Fruit fly (Drosophila melanogaster) whole organism, embryonic: ENCODE results near the gene Trf.

ENCODE experiments used
- Atf3 ChIP-seq: fragments of 200-800 bp; sonication (Bioruptor generic); optimal IDR thresholded peaks from 3 replicates; lab custom pipeline; 2016; ENCODE audit warnings: missing biosample characterization, missing genetic modification characterization
- CG11696 ChIP-seq: fragments of 200-800 bp; sonication (Bioruptor generic); IDR thresholded peaks from 2 replicates; pipeline ENCODE4 v1.3.6; 2022; ENCODE audit warnings: missing biosample characterization, missing genetic modification characterization
- CG12071 ChIP-seq: fragments of 200-800 bp; sonication (Bioruptor generic); optimal IDR thresholded peaks from 3 replicates; lab custom pipeline; 2018; ENCODE audit warnings: missing biosample characterization, mild to moderate bottlenecking, missing genetic modification characterization
- CG12219 ChIP-seq: fragments of 200-800 bp; sonication (Bioruptor generic); optimal IDR thresholded peaks from 3 replicates; lab custom pipeline; 2018; ENCODE audit warnings: missing biosample characterization, mild to moderate bottlenecking, missing genetic modification characterization
- CG12942 ChIP-seq: fragments of 200-800 bp; sonication (Bioruptor generic); optimal IDR thresholded peaks from 3 replicates; lab custom pipeline; 2016; ENCODE audit warnings: missing biosample characterization, missing genetic modification characterization
- CG13894 ChIP-seq: fragments of 200-800 bp; sonication (Bioruptor generic); optimal IDR thresholded peaks from 3 replicates; lab custom pipeline; 2018; ENCODE audit warnings: missing biosample characterization, mild to moderate bottlenecking, missing genetic modification characterization, moderate library complexity
- CG14050 ChIP-seq: fragments of 200-800 bp; sonication (Bioruptor generic); IDR thresholded peaks from 3 replicates; pipeline ENCODE4 v1.3.6; 2022; ENCODE audit warnings: missing biosample characterization, missing genetic modification characterization
- CG16779 ChIP-seq: fragments of 200-800 bp; sonication (Bioruptor generic); IDR thresholded peaks from 2 replicates; pipeline ENCODE4 v1.3.6; 2022; ENCODE audit warnings: missing biosample characterization, missing genetic modification characterization
- CG17829 ChIP-seq: fragments of 200-800 bp; optimal IDR thresholded peaks from 2 replicates; lab custom pipeline; 2019; ENCODE audit warnings: missing biosample characterization, mild to moderate bottlenecking, missing genetic modification characterization, moderate library complexity
- CG2120 ChIP-seq: fragments of 200-800 bp; sonication (Bioruptor generic); optimal IDR thresholded peaks from 3 replicates; lab custom pipeline; 2016; ENCODE audit warnings: missing biosample characterization, missing genetic modification characterization
- CG32767 ChIP-seq: fragments of 200-800 bp; sonication (Bioruptor generic); IDR thresholded peaks from 2 replicates; pipeline ENCODE4 v1.3.6; 2022; ENCODE audit warnings: missing biosample characterization, missing genetic modification characterization
- CG34422 ChIP-seq: fragments of 200-800 bp; sonication (Bioruptor generic); IDR thresholded peaks from 3 replicates; pipeline ENCODE4 v1.3.6; 2022; ENCODE audit warnings: missing biosample characterization, missing genetic modification characterization
- CG4617 ChIP-seq: fragments of 200-800 bp; sonication (Bioruptor generic); optimal IDR thresholded peaks from 3 replicates; lab custom pipeline; 2016; ENCODE audit warnings: missing biosample characterization, missing genetic modification characterization, borderline replicate concordance
- CG6683 ChIP-seq: fragments of 200-800 bp; sonication (Bioruptor generic); optimal IDR thresholded peaks from 2 replicates; lab custom pipeline; 2017; ENCODE audit warnings: missing biosample characterization, mild to moderate bottlenecking, missing genetic modification characterization, missing genetic modification reagents
- CG6765 ChIP-seq: fragments of 200-800 bp; sonication (Bioruptor generic); optimal IDR thresholded peaks from 3 replicates; lab custom pipeline; 2017; ENCODE audit warnings: missing biosample characterization, mild to moderate bottlenecking, missing genetic modification characterization
- CG6854 ChIP-seq: fragments of 200-800 bp; sonication (Bioruptor generic); optimal IDR thresholded peaks from 3 replicates; lab custom pipeline; 2017; ENCODE audit warnings: missing biosample characterization, mild to moderate bottlenecking, missing genetic modification characterization
- CG7839 ChIP-seq: fragments of 200-800 bp; sonication (Bioruptor generic); optimal IDR thresholded peaks from 3 replicates; lab custom pipeline; 2018; ENCODE audit warnings: missing biosample characterization, mild to moderate bottlenecking, missing genetic modification characterization, moderate library complexity
- Dfd ChIP-seq, 2 experiments: fragments of >200 bp; optimal IDR thresholded peaks; 2 replicates each; lab custom pipeline; 2017; ENCODE audit warnings: missing biosample characterization in 2 of 2, missing genetic modification characterization in 2 of 2
- Dll ChIP-seq: fragments of 200-800 bp; sonication (Bioruptor generic); IDR thresholded peaks from 4 replicates; pipeline ENCODE4 v1.3.6; 2022; ENCODE audit warnings: missing biosample characterization, missing genetic modification characterization; ENCODE audit not compliant: partially characterized antibody
- Dp ChIP-seq: fragments of 200-800 bp; sonication (Bioruptor generic); optimal IDR thresholded peaks from 2 replicates; lab custom pipeline; 2018; ENCODE audit warnings: missing biosample characterization, mild to moderate bottlenecking, missing genetic modification characterization, moderate library complexity
- H2.0 ChIP-seq: fragments of 200-800 bp; sonication (Bioruptor generic); IDR thresholded peaks from 2 replicates; pipeline ENCODE4 v1.3.6; 2022; ENCODE audit warnings: missing biosample characterization, missing genetic modification characterization
- HHEX ChIP-seq: fragments of 200-800 bp; sonication (Bioruptor generic); optimal IDR thresholded peaks from 3 replicates; lab custom pipeline; 2017; ENCODE audit warnings: missing biosample characterization, mild to moderate bottlenecking, missing genetic modification characterization, missing genetic modification reagents
- Hand ChIP-seq: fragments of 200-800 bp; sonication (Bioruptor generic); optimal IDR thresholded peaks from 2 replicates; lab custom pipeline; 2017; ENCODE audit warnings: mild to moderate bottlenecking, missing biosample characterization, missing genetic modification reagents, missing genetic modification characterization
- Hr51 ChIP-seq, 2 experiments: fragments of 200-800 bp; sonication (Bioruptor generic); optimal IDR thresholded peaks; 2 replicates in 1 of 2; 3 replicates in 1 of 2; lab custom pipeline; 2016 to 2018; ENCODE audit warnings: missing biosample characterization in 2 of 2, missing genetic modification characterization in 2 of 2, mild to moderate bottlenecking in 1 of 2, moderate library complexity in 1 of 2
- Neu2 ChIP-seq: fragments of 200-800 bp; sonication (Bioruptor generic); optimal IDR thresholded peaks from 3 replicates; lab custom pipeline; 2016; ENCODE audit warnings: missing biosample characterization, missing genetic modification characterization, borderline replicate concordance
- Nf-YC ChIP-seq: fragments of 200-800 bp; optimal IDR thresholded peaks from 3 replicates; lab custom pipeline; 2019; ENCODE audit warnings: missing biosample characterization, mild to moderate bottlenecking, missing genetic modification characterization, moderate library complexity
- Rfx ChIP-seq: fragments of 200-800 bp; sonication (Bioruptor generic); IDR thresholded peaks from 2 replicates; pipeline ENCODE4 v1.3.6; 2022; ENCODE audit warnings: missing biosample characterization, missing genetic modification characterization
- Side ChIP-seq: fragments of 200-800 bp; sonication (Bioruptor generic); optimal IDR thresholded peaks from 2 replicates; lab custom pipeline; 2016; ENCODE audit warnings: missing biosample characterization, missing genetic modification characterization
- Sry-δ ChIP-seq: fragments of 200-800 bp; sonication (Bioruptor generic); optimal IDR thresholded peaks from 2 replicates; lab custom pipeline; 2016; ENCODE audit warnings: missing biosample characterization, missing genetic modification characterization
- YL-1 ChIP-seq: fragments of 200-800 bp; sonication (Bioruptor generic); optimal IDR thresholded peaks from 3 replicates; lab custom pipeline; 2017; ENCODE audit warnings: missing biosample characterization, mild to moderate bottlenecking, missing genetic modification characterization
- abd-A ChIP-seq: fragments of 200-800 bp; sonication (Bioruptor generic); optimal IDR thresholded peaks from 3 replicates; lab custom pipeline; 2019; ENCODE audit warnings: missing biosample characterization, mild to moderate bottlenecking, missing genetic modification characterization, moderate library complexity
- ac ChIP-seq: fragments of 200-800 bp; sonication (Bioruptor generic); optimal IDR thresholded peaks from 3 replicates; lab custom pipeline; 2017; ENCODE audit warnings: missing biosample characterization, mild to moderate bottlenecking, missing genetic modification characterization
- az2 ChIP-seq: fragments of 200-800 bp; sonication (Bioruptor generic); optimal IDR thresholded peaks from 3 replicates; lab custom pipeline; 2016; ENCODE audit warnings: missing biosample characterization, missing genetic modification characterization
- bab2 ChIP-seq: fragments of 200-800 bp; sonication (Bioruptor generic); optimal IDR thresholded peaks from 2 replicates; lab custom pipeline; 2016; ENCODE audit warnings: missing biosample characterization, missing genetic modification characterization
- btn ChIP-seq: fragments of 200-800 bp; sonication (Bioruptor generic); optimal IDR thresholded peaks from 2 replicates; lab custom pipeline; 2016; ENCODE audit warnings: missing biosample characterization, missing genetic modification characterization
- disco-r ChIP-seq: fragments of 200-800 bp; sonication (Bioruptor generic); optimal IDR thresholded peaks from 2 replicates; lab custom pipeline; 2016; ENCODE audit warnings: missing biosample characterization, missing genetic modification characterization
- esg ChIP-seq: fragments of 200-800 bp; sonication (Bioruptor generic); conservative IDR thresholded peaks from 2 replicates; pipeline ENCODE4 v1.3.6; 2022; ENCODE audit warnings: missing biosample characterization, missing genetic modification characterization
- eyg ChIP-seq: fragments of 200-800 bp; sonication (Bioruptor generic); optimal IDR thresholded peaks from 3 replicates; lab custom pipeline; 2016; ENCODE audit warnings: missing biosample characterization, missing genetic modification characterization
- h ChIP-seq: fragments of >200 bp; optimal IDR thresholded peaks from 2 replicates; lab custom pipeline; 2017
- kah ChIP-seq: fragments of 200-800 bp; sonication (Bioruptor generic); optimal IDR thresholded peaks from 2 replicates; lab custom pipeline; 2018; ENCODE audit warnings: missing biosample characterization, mild to moderate bottlenecking, missing genetic modification characterization
- kay ChIP-seq: fragments of 200-800 bp; sonication (Bioruptor generic); optimal IDR thresholded peaks from 2 replicates; lab custom pipeline; 2016; ENCODE audit warnings: missing biosample characterization, missing genetic modification characterization
- lilli ChIP-seq: fragments of 200-800 bp; sonication (Bioruptor generic); optimal IDR thresholded peaks from 3 replicates; lab custom pipeline; 2016; ENCODE audit warnings: missing biosample characterization, missing genetic modification characterization
- lmd ChIP-seq: fragments of 200-800 bp; sonication (Bioruptor generic); IDR thresholded peaks from 2 replicates; pipeline ENCODE4 v1.3.6; 2022; ENCODE audit warnings: missing biosample characterization, missing genetic modification characterization
- p53 ChIP-seq: fragments of 200-800 bp; sonication (Bioruptor generic); optimal IDR thresholded peaks from 2 replicates; lab custom pipeline; 2016; ENCODE audit warnings: missing biosample characterization, missing genetic modification characterization
- pho ChIP-seq: fragments of 200-800 bp; sonication (Bioruptor generic); optimal IDR thresholded peaks from 2 replicates; lab custom pipeline; 2016; ENCODE audit warnings: missing biosample characterization, missing genetic modification characterization
- ranshi ChIP-seq: fragments of 200-800 bp; sonication (Bioruptor generic); IDR thresholded peaks from 2 replicates; pipeline ENCODE4 v1.3.6; 2022; ENCODE audit warnings: missing biosample characterization, missing genetic modification characterization
- sens ChIP-seq: fragments of 200-800 bp; sonication (Bioruptor generic); peaks from one replicate; lab custom pipeline; 2016; ENCODE audit warnings: missing biosample characterization, missing genetic modification characterization
- sima ChIP-seq: fragments of 200-800 bp; sonication (Bioruptor generic); optimal IDR thresholded peaks from 2 replicates; lab custom pipeline; 2016; ENCODE audit warnings: missing biosample characterization, missing genetic modification characterization
- sob ChIP-seq: fragments of 200-800 bp; sonication (Bioruptor generic); IDR thresholded peaks from 2 replicates; pipeline ENCODE4 v1.3.6; 2022; ENCODE audit warnings: missing biosample characterization, missing genetic modification characterization
- tin ChIP-seq: fragments of 200-800 bp; sonication (Bioruptor generic); optimal IDR thresholded peaks from 3 replicates; lab custom pipeline; 2016; ENCODE audit warnings: missing biosample characterization, missing genetic modification characterization
- usp ChIP-seq: fragments of >200 bp; optimal IDR thresholded peaks from 2 replicates; lab custom pipeline; 2017; ENCODE audit warnings: missing biosample characterization, missing genetic modification characterization
- wek ChIP-seq: fragments of 200-800 bp; sonication (Bioruptor generic); optimal IDR thresholded peaks from 3 replicates; lab custom pipeline; 2018; ENCODE audit warnings: missing biosample characterization, mild to moderate bottlenecking, missing genetic modification characterization, moderate library complexity
- zen ChIP-seq: fragments of 200-800 bp; sonication (Bioruptor generic); optimal IDR thresholded peaks from 3 replicates; lab custom pipeline; 2018; ENCODE audit warnings: missing biosample characterization, mild to moderate bottlenecking, missing genetic modification characterization, moderate library complexity

Gene Trf

DNA sequence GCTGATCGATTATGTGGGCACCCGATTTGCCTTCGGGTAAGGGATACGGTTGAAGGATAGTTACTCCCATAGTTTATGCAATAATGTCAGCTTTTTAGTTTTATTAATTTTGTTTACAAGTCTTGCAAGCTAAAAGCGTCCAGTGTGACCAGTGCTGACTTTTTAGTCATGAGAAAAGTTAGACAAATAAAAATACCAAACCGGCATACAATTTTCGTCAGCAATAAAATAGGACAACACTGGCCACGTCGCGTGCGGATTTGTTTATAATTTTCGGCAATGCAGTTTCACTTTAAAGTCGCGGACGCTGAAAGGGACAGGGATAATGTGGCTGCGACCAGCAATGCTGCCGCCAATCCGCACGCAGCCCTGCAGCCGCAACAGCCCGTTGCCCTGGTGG is at the start of gene Trf, which contains the start of gene MED20:
Gene Trf, plus strand, starts transcription at position 204 of the 400 bp plus-strand sequence.
Gene MED20, minus strand, starts transcription at position 157 of the 400 bp plus-strand sequence.
- TF ChIP-seq CG12071, result no peak
- TF ChIP-seq esg (GFP tag; lab: Robert Waterston, UW), result no peak
- no peak for TF ChIP-seq CG6765 (GFP tag; lab: Kevin White, UChicago)
- TF ChIP-seq sima (GFP tag; lab: Kevin White, UChicago), result no peak
- no peak for TF ChIP-seq Rfx
- TF ChIP-seq sens (GFP tag; lab: Kevin White, UChicago), result no peak
- no peak for TF ChIP-seq lmd
- no peak for TF ChIP-seq ac (GFP tag; lab: Kevin White, UChicago)
- no peak for TF ChIP-seq disco-r
- TF ChIP-seq Atf3 (GFP tag; lab: Kevin White, UChicago), result no peak
- no peak for TF ChIP-seq bab2 (GFP tag; lab: Kevin White, UChicago)
- no peak for TF ChIP-seq Sry-δ (GFP tag; lab: Kevin White, UChicago)
- TF ChIP-seq sob (GFP tag; lab: Robert Waterston, UW), result no peak
- no peak for TF ChIP-seq pho (GFP tag; lab: Kevin White, UChicago)
- TF ChIP-seq CG32767 (GFP tag; lab: Robert Waterston, UW), result no peak
- no peak for TF ChIP-seq Neu2 (GFP tag; lab: Kevin White, UChicago)
- no peak for TF ChIP-seq ranshi
- TF ChIP-seq CG12942 (GFP tag; lab: Kevin White, UChicago), result no peak
- TF ChIP-seq zen (tag; lab: Kevin White, UChicago), result no peak
- peak; percentile 49 for TF ChIP-seq CG4617
- no peak for TF ChIP-seq p53 (GFP tag; lab: Kevin White, UChicago)
- TF ChIP-seq Dp (GFP tag; lab: Kevin White, UChicago), result peak; percentile 17
- no peak for TF ChIP-seq kay (GFP tag; lab: Kevin White, UChicago)
- TF ChIP-seq CG16779 (GFP tag; lab: Robert Waterston, UW), result no peak
- TF ChIP-seq wek (GFP tag; lab: Kevin White, UChicago), result no peak
- no peak for TF ChIP-seq Nf-YC (tag; lab: Kevin White, UChicago)
- no peak for TF ChIP-seq H2.0 (GFP tag; lab: Robert Waterston, UW)
- TF ChIP-seq Hr51 (GFP tag; optimal IDR thresholded peaks at IDR 0.05; lab: Kevin White, UChicago), result no peak
- TF ChIP-seq CG17829 (tag; lab: Kevin White, UChicago), result no peak
- no peak for TF ChIP-seq CG6683 (GFP tag; lab: Kevin White, UChicago)
- TF ChIP-seq CG11696 (GFP tag; lab: Robert Waterston, UW), result no peak
- TF ChIP-seq CG2120 (GFP tag; lab: Kevin White, UChicago), result no peak
- no peak for TF ChIP-seq Hand
- TF ChIP-seq Dfd (GFP tag; optimal IDR thresholded peaks at IDR 0.05; lab: Kevin White, UChicago), result no peak
- no peak for TF ChIP-seq CG13894
- TF ChIP-seq abd-A (tag; lab: Kevin White, UChicago), result no peak
- TF ChIP-seq btn (GFP tag; lab: Kevin White, UChicago), result no peak
- TF ChIP-seq HHEX (GFP tag; lab: Kevin White, UChicago), result no peak
- TF ChIP-seq CG7839 (tag; lab: Kevin White, UChicago), result no peak
- TF ChIP-seq YL-1 (GFP tag; lab: Kevin White, UChicago), result peak; percentile 65
- TF ChIP-seq tin (GFP tag; lab: Kevin White, UChicago), result no peak
- no peak for TF ChIP-seq Side (GFP tag; lab: Kevin White, UChicago)
- no peak for TF ChIP-seq lilli (GFP tag; lab: Kevin White, UChicago)
- TF ChIP-seq az2 (GFP tag; lab: Kevin White, UChicago), result no peak
- TF ChIP-seq h, result no peak
- TF ChIP-seq kah (GFP tag; lab: Kevin White, UChicago), result no peak
- no peak; the same call in 3 of the 4 replicates for TF ChIP-seq Dll (GFP tag; lab: Robert Waterston, UW)
- peak; percentile 50; the same call in 1 of the 3 replicates for TF ChIP-seq CG34422 (GFP tag; lab: Robert Waterston, UW)
- no peak for TF ChIP-seq CG6854
- TF ChIP-seq eyg, result no peak
- TF ChIP-seq CG12219 (GFP tag; lab: Kevin White, UChicago), result no peak
- TF ChIP-seq usp, result no peak
- no peak for TF ChIP-seq CG14050
